Fruit fly (Drosophila melanogaster) whole organism, embryonic: Measurements from ENCODE around the gene Jhbp5.

Experiments
- Ada2b ChIP-seq: fragments of 200-800 bp; sonication (Bioruptor generic); IDR thresholded peaks from 2 replicates; pipeline ENCODE4 v1.3.6; 2022; ENCODE audit warnings: missing biosample characterization, missing genetic modification characterization
- Atf-2 ChIP-seq: fragments of 200-800 bp; sonication (Bioruptor generic); optimal IDR thresholded peaks from 2 replicates; lab custom pipeline; 2016; ENCODE audit warnings: missing biosample characterization, missing genetic modification characterization
- Atf3 ChIP-seq: fragments of 200-800 bp; sonication (Bioruptor generic); optimal IDR thresholded peaks from 3 replicates; lab custom pipeline; 2016; ENCODE audit warnings: missing biosample characterization, missing genetic modification characterization
- BEAF-32 ChIP-seq: fragments of 200-800 bp; sonication (Bioruptor generic); optimal IDR thresholded peaks from 3 replicates; lab custom pipeline; 2017; ENCODE audit warnings: missing biosample characterization, missing genetic modification characterization, mild to moderate bottlenecking, moderate library complexity, missing genetic modification reagents
- CG10543 ChIP-seq: fragments of 200-800 bp; sonication (Bioruptor generic); optimal IDR thresholded peaks from 3 replicates; lab custom pipeline; 2017; ENCODE audit warnings: missing biosample characterization, mild to moderate bottlenecking, missing genetic modification characterization, moderate library complexity
- CG12155 ChIP-seq: fragments of 200-800 bp; sonication (Bioruptor generic); optimal IDR thresholded peaks from 3 replicates; lab custom pipeline; 2016; ENCODE audit warnings: missing biosample characterization, missing genetic modification characterization
- CG12659 ChIP-seq: fragments of 200-800 bp; sonication (Bioruptor generic); optimal IDR thresholded peaks from 3 replicates; lab custom pipeline; 2017; ENCODE audit warnings: mild to moderate bottlenecking, missing biosample characterization, missing genetic modification reagents, missing genetic modification characterization
- CG15479 ChIP-seq: fragments of 200-800 bp; sonication (Bioruptor generic); optimal IDR thresholded peaks from 3 replicates; lab custom pipeline; 2019; ENCODE audit warnings: missing biosample characterization, mild to moderate bottlenecking, missing genetic modification characterization, moderate library complexity
- CG1832 ChIP-seq: fragments of 200-800 bp; sonication (Bioruptor generic); optimal IDR thresholded peaks from 2 replicates; lab custom pipeline; 2017; ENCODE audit warnings: missing biosample characterization, mild to moderate bottlenecking, missing genetic modification characterization, inconsistent platforms
- CG30403 ChIP-seq: fragments of 200-800 bp; sonication (Bioruptor generic); optimal IDR thresholded peaks from 3 replicates; lab custom pipeline; 2016; ENCODE audit warnings: missing biosample characterization, missing genetic modification characterization
- CG34422 ChIP-seq: fragments of 200-800 bp; sonication (Bioruptor generic); IDR thresholded peaks from 3 replicates; pipeline ENCODE4 v1.3.6; 2022; ENCODE audit warnings: missing biosample characterization, missing genetic modification characterization
- CG3847 ChIP-seq: fragments of 200-800 bp; sonication (Bioruptor generic); IDR thresholded peaks from 2 replicates; pipeline ENCODE4 v1.3.6; 2022; ENCODE audit warnings: missing biosample characterization, missing genetic modification characterization
- CG4282 ChIP-seq: fragments of 200-800 bp; sonication (Bioruptor generic); optimal IDR thresholded peaks from 2 replicates; lab custom pipeline; 2016; ENCODE audit warnings: missing biosample characterization, missing genetic modification characterization
- CG7372 ChIP-seq: fragments of 200-800 bp; sonication (Bioruptor generic); IDR thresholded peaks from 2 replicates; pipeline ENCODE4 v1.3.6; 2022; ENCODE audit warnings: missing biosample characterization, missing genetic modification characterization
- CG7987 ChIP-seq: fragments of 200-800 bp; sonication (Bioruptor generic); optimal IDR thresholded peaks from 2 replicates; lab custom pipeline; 2018; ENCODE audit warnings: missing biosample characterization, mild to moderate bottlenecking, missing genetic modification characterization, moderate library complexity
- CrebB ChIP-seq: fragments of 200-800 bp; sonication (Bioruptor generic); optimal IDR thresholded peaks from 3 replicates; lab custom pipeline; 2018; ENCODE audit warnings: missing biosample characterization, mild to moderate bottlenecking, missing genetic modification characterization
- Deaf1 ChIP-seq: fragments of 200-800 bp; optimal IDR thresholded peaks from 3 replicates; lab custom pipeline; 2019; ENCODE audit warnings: missing biosample characterization, mild to moderate bottlenecking, missing genetic modification characterization, moderate library complexity
- Dll ChIP-seq: fragments of 200-800 bp; sonication (Bioruptor generic); IDR thresholded peaks from 4 replicates; pipeline ENCODE4 v1.3.6; 2022; ENCODE audit warnings: missing biosample characterization, missing genetic modification characterization; ENCODE audit not compliant: partially characterized antibody
- Doc3 ChIP-seq: fragments of 200-800 bp; sonication (Bioruptor generic); IDR thresholded peaks from 3 replicates; pipeline ENCODE4 v1.3.6; 2022; ENCODE audit warnings: missing biosample characterization, missing genetic modification characterization; ENCODE audit not compliant: partially characterized antibody
- Drgx ChIP-seq: fragments of 200-800 bp; sonication (Bioruptor generic); IDR thresholded peaks from 2 replicates; pipeline ENCODE4 v1.3.6; 2022; ENCODE audit warnings: missing biosample characterization, missing genetic modification characterization
- E2f1 ChIP-seq: fragments of 200-800 bp; sonication (Bioruptor generic); IDR thresholded peaks from 2 replicates; pipeline ENCODE4 v1.3.6; 2022; ENCODE audit warnings: missing biosample characterization, missing genetic modification characterization
- Hr51 ChIP-seq, 2 experiments: fragments of 200-800 bp; sonication (Bioruptor generic); optimal IDR thresholded peaks; 2 replicates in 1 of 2; 3 replicates in 1 of 2; lab custom pipeline; 2016 to 2018; ENCODE audit warnings: missing biosample characterization in 2 of 2, missing genetic modification characterization in 2 of 2, mild to moderate bottlenecking in 1 of 2, moderate library complexity in 1 of 2
- Lhr ChIP-seq: fragments of 200-800 bp; sonication (Bioruptor generic); optimal IDR thresholded peaks from 3 replicates; lab custom pipeline; 2017; ENCODE audit warnings: mild to moderate bottlenecking, missing biosample characterization, missing genetic modification reagents, missing genetic modification characterization
- MTF-1 ChIP-seq: fragments of 200-800 bp; sonication (Bioruptor generic); optimal IDR thresholded peaks from 2 replicates; lab custom pipeline; 2018; ENCODE audit warnings: missing biosample characterization, mild to moderate bottlenecking, missing genetic modification characterization, borderline replicate concordance
- Med ChIP-seq: fragments of 200-800 bp; sonication (Bioruptor generic); peaks from one replicate; lab custom pipeline; 2016; ENCODE audit warnings: missing biosample characterization, missing genetic modification characterization, mild to moderate bottlenecking, inconsistent platforms, moderate library complexity
- Nf-YB ChIP-seq: fragments of 200-800 bp; sonication (Bioruptor generic); optimal IDR thresholded peaks from 3 replicates; lab custom pipeline; 2019; ENCODE audit warnings: missing biosample characterization, mild to moderate bottlenecking, missing genetic modification characterization, moderate library complexity
- NfI ChIP-seq: fragments of 200-800 bp; sonication (Bioruptor generic); optimal IDR thresholded peaks from 3 replicates; lab custom pipeline; 2018; ENCODE audit warnings: missing biosample characterization, mild to moderate bottlenecking, missing genetic modification characterization, moderate library complexity
- Optix ChIP-seq: fragments of 200-800 bp; sonication (Bioruptor generic); IDR thresholded peaks from 3 replicates; pipeline ENCODE4 v1.3.6; 2022; ENCODE audit warnings: missing biosample characterization, missing genetic modification characterization
- Poxn ChIP-seq: fragments of 200-800 bp; sonication (Bioruptor generic); IDR thresholded peaks from 2 replicates; pipeline ENCODE4 v1.3.6; 2022; ENCODE audit warnings: missing biosample characterization, missing genetic modification characterization
- Scr ChIP-seq: fragments of 200-800 bp; sonication (Bioruptor generic); IDR thresholded peaks from 2 replicates; pipeline ENCODE4 v1.3.6; 2022; ENCODE audit warnings: missing biosample characterization, missing genetic modification characterization; ENCODE audit not compliant: partially characterized antibody
- Sry-β ChIP-seq: fragments of 200-800 bp; sonication (Bioruptor generic); optimal IDR thresholded peaks from 2 replicates; lab custom pipeline; 2018; ENCODE audit warnings: missing biosample characterization, mild to moderate bottlenecking, missing genetic modification characterization, moderate library complexity
- Tbp ChIP-seq: fragments of >200 bp; optimal IDR thresholded peaks from 2 replicates; lab custom pipeline; 2018; ENCODE audit warnings: missing biosample characterization, missing genetic modification characterization
- al ChIP-seq: fragments of 200-800 bp; sonication (Bioruptor generic); IDR thresholded peaks from 2 replicates; pipeline ENCODE4 v1.3.6; 2022; ENCODE audit warnings: missing biosample characterization, missing genetic modification characterization
- bowl ChIP-seq: fragments of 200-800 bp; sonication (Bioruptor generic); IDR thresholded peaks from 2 replicates; pipeline ENCODE4 v1.3.6; 2022; ENCODE audit warnings: missing biosample characterization, missing genetic modification characterization
- br ChIP-seq: fragments of >200 bp; optimal IDR thresholded peaks from 2 replicates; lab custom pipeline; 2017
- cg ChIP-seq: fragments of 200-800 bp; sonication (Bioruptor generic); optimal IDR thresholded peaks from 3 replicates; lab custom pipeline; 2019; ENCODE audit warnings: missing biosample characterization, mild to moderate bottlenecking, missing genetic modification characterization, moderate library complexity
- croc ChIP-seq: fragments of 200-800 bp; sonication (Bioruptor generic); conservative IDR thresholded peaks from 3 replicates; pipeline ENCODE4 v1.3.6; 2022; ENCODE audit warnings: missing biosample characterization, missing genetic modification characterization
- crol ChIP-seq: fragments of 200-800 bp; sonication (Bioruptor generic); IDR thresholded peaks from 2 replicates; pipeline ENCODE4 v1.3.6; 2022; ENCODE audit warnings: missing biosample characterization, missing genetic modification characterization
- dmrt11E ChIP-seq: fragments of 200-800 bp; sonication (Bioruptor generic); optimal IDR thresholded peaks from 3 replicates; lab custom pipeline; 2018; ENCODE audit warnings: missing biosample characterization, mild to moderate bottlenecking, missing genetic modification characterization, moderate library complexity
- dmrt99B ChIP-seq: fragments of 200-800 bp; sonication (Bioruptor generic); optimal IDR thresholded peaks from 2 replicates; lab custom pipeline; 2018; ENCODE audit warnings: missing biosample characterization, mild to moderate bottlenecking, missing genetic modification characterization, moderate library complexity
- gt ChIP-seq: fragments of 200-800 bp; sonication (Bioruptor generic); IDR thresholded peaks from 2 replicates; pipeline ENCODE4 v1.3.6; 2022; ENCODE audit warnings: missing biosample characterization, missing genetic modification characterization
- hb ChIP-seq: fragments of 200-800 bp; sonication (Bioruptor generic); IDR thresholded peaks from 3 replicates; pipeline ENCODE4 v1.3.6; 2022; ENCODE audit warnings: missing biosample characterization, missing genetic modification characterization; ENCODE audit not compliant: partially characterized antibody
- kah ChIP-seq: fragments of 200-800 bp; sonication (Bioruptor generic); optimal IDR thresholded peaks from 2 replicates; lab custom pipeline; 2018; ENCODE audit warnings: missing biosample characterization, mild to moderate bottlenecking, missing genetic modification characterization
- kni ChIP-seq: fragments of 200-800 bp; sonication (Bioruptor generic); optimal IDR thresholded peaks from 3 replicates; lab custom pipeline; 2017; ENCODE audit warnings: mild to moderate bottlenecking, missing biosample characterization, missing genetic modification reagents, missing genetic modification characterization
- knrl ChIP-seq: fragments of 200-800 bp; sonication (Bioruptor generic); IDR thresholded peaks from 3 replicates; pipeline ENCODE4 v1.3.6; 2022; ENCODE audit warnings: missing biosample characterization, missing genetic modification characterization; ENCODE audit not compliant: partially characterized antibody
- pnt ChIP-seq: fragments of 200-800 bp; sonication (Bioruptor generic); optimal IDR thresholded peaks from 3 replicates; lab custom pipeline; 2016; ENCODE audit warnings: missing biosample characterization, missing genetic modification characterization
- schlank ChIP-seq: fragments of 200-800 bp; sonication (Bioruptor generic); optimal IDR thresholded peaks from 2 replicates; lab custom pipeline; 2018; ENCODE audit warnings: missing biosample characterization, mild to moderate bottlenecking, missing genetic modification characterization
- sens ChIP-seq: fragments of 200-800 bp; sonication (Bioruptor generic); peaks from one replicate; lab custom pipeline; 2016; ENCODE audit warnings: missing biosample characterization, missing genetic modification characterization
- slbo ChIP-seq: fragments of 200-800 bp; sonication (Bioruptor generic); IDR thresholded peaks from 2 replicates; pipeline ENCODE4 v1.3.6; 2022; ENCODE audit warnings: missing biosample characterization, missing genetic modification characterization
- yki ChIP-seq: fragments of >200 bp; optimal IDR thresholded peaks from 3 replicates; lab custom pipeline; 2018

Jhbp5 gene

dm6 chr3R:16042137-16042899 is 3.6 kb downstream of the Jhbp5 start:
- TF ChIP-seq sens (GFP tag; lab: Kevin White, UChicago) (peak; percentile 72), CG7372 (GFP tag; lab: Robert Waterston, UW) (no peak), Dll (GFP tag; lab: Robert Waterston, UW) (peak; percentile 51; the same call in 2 of the 4 replicates), Deaf1 (tag; lab: Kevin White, UChicago) (peak; percentile 60), yki (lab: Kevin White, UChicago) (no peak), dmrt11E (tag; lab: Kevin White, UChicago) (no peak), br (lab: Kevin White, UChicago) (no peak), schlank (tag; lab: Kevin White, UChicago) (no peak), NfI (GFP tag; lab: Kevin White, UChicago) (no peak), MTF-1 (GFP tag; lab: Kevin White, UChicago) (no peak), CG30403 (GFP tag; lab: Kevin White, UChicago) (no peak), Hr51 (GFP tag; optimal IDR thresholded peaks at IDR 0.05; lab: Kevin White, UChicago) (no peak), bowl (peak; percentile 45; the same call in 1 of the 2 replicates), CG12155 (no peak), Poxn (GFP tag; lab: Robert Waterston, UW) (no peak), Drgx (GFP tag; lab: Robert Waterston, UW) (peak; percentile 41; the same call in 1 of the 2 replicates), crol (peak; percentile 22; the same call in 1 of the 2 replicates), Sry-β (GFP tag; lab: Kevin White, UChicago) (peak; percentile 3), kni (GFP tag; lab: Kevin White, UChicago) (peak; percentile 38), Ada2b (GFP tag; lab: Robert Waterston, UW) (no peak), cg (GFP tag; lab: Kevin White, UChicago) (peak; percentile 30), CrebB (tag; lab: Kevin White, UChicago) (no peak), BEAF-32 (GFP tag; lab: Kevin White, UChicago) (peak; percentile 25), slbo (GFP tag; lab: Robert Waterston, UW) (no peak), Scr (0 out of 2 replicates have a peak, but pooled peaks have one; percentile 32), kah (GFP tag; lab: Kevin White, UChicago) (peak; percentile 78), Med (peak; percentile 46), Optix (0 out of 3 replicates have a peak, but pooled peaks have one; percentile 8), Doc3 (0 out of 3 replicates have a peak, but pooled peaks have one; percentile 34), CG3847 (GFP tag; lab: Robert Waterston, UW) (no peak), dmrt99B (tag; lab: Kevin White, UChicago) (peak; percentile 25), CG34422 (0 out of 3 replicates have a peak, but pooled peaks have one; percentile 9), CG10543 (GFP tag; lab: Kevin White, UChicago) (peak; percentile 7), gt (GFP tag; lab: Robert Waterston, UW) (no peak), knrl (peak; percentile 29; the same call in 1 of the 3 replicates)

- TF ChIP-seq E2f1 (GFP tag; lab: Robert Waterston, UW) (no peak), Tbp (GFP tag; lab: Kevin White, UChicago) (no peak), CrebB (tag; lab: Kevin White, UChicago) (no peak), Atf3 (GFP tag; lab: Kevin White, UChicago) (no peak), pnt (GFP tag; lab: Kevin White, UChicago) (no peak), CG12659 (GFP tag; lab: Kevin White, UChicago) (peak; percentile 3), croc (GFP tag; lab: Robert Waterston, UW) (no peak), CG15479 (GFP tag; lab: Kevin White, UChicago) (no peak), Lhr (peak; percentile 22), hb (GFP tag; lab: Robert Waterston, UW) (no peak), al (GFP tag; lab: Robert Waterston, UW) (no peak), Nf-YB (GFP tag; lab: Kevin White, UChicago) (peak; percentile 8), CG4282 (GFP tag; lab: Kevin White, UChicago) (no peak), Atf-2 (no peak), CG1832 (GFP tag; lab: Kevin White, UChicago) (peak; percentile 35), CG7987 (GFP tag; lab: Kevin White, UChicago) (no peak)
Measured at dm6 chr3R:16040925-16041324, 5.0 kb downstream of the Jhbp5 start.
